Worm (Caenorhabditis elegans) whole organism, young adult: Measurements from ENCODE around the gene K05F1.13.

Experiments used
- ceh-100 ChIP-seq: fragments of 200-800 bp; sonication (Bioruptor generic); IDR thresholded peaks from 2 replicates; pipeline ENCODE4 v1.3.6; 2022; ENCODE audit warnings: missing genetic modification reagents, missing genetic modification characterization, missing compliant biosample characterization
- lin-54 ChIP-seq: fragments of 200-800 bp; sonication (Bioruptor generic); optimal IDR thresholded peaks from 2 replicates; lab custom pipeline; 2018; ENCODE audit warnings: mild to moderate bottlenecking, missing genetic modification characterization, missing compliant biosample characterization
- rcor-1 ChIP-seq: fragments of 200-800 bp; sonication (Bioruptor generic); IDR thresholded peaks from 2 replicates; pipeline ENCODE4 v1.3.6; 2022; ENCODE audit warnings: missing genetic modification reagents, missing genetic modification characterization, missing compliant biosample characterization
- sea-2 ChIP-seq: fragments of 200-800 bp; sonication (Bioruptor generic); IDR thresholded peaks from 2 replicates; pipeline ENCODE4 v1.3.6; 2022; ENCODE audit warnings: missing genetic modification characterization, missing compliant biosample characterization
- snpc-4 ChIP-seq, 5 experiments: fragments of 150-350 bp in 1 of 5; sonication (generic microtip) in 4 of 5; optimal IDR thresholded peaks; 2 replicates each; lab custom pipeline; 2014 to 2018; ENCODE audit warnings: missing genetic modification characterization in 5 of 5, missing biosample characterization in 3 of 5, antibody characterized with exemption in 2 of 5, mild to moderate bottlenecking in 2 of 5, missing compliant biosample characterization in 2 of 5, missing genotype in 2 of 5, moderate library complexity in 2 of 5, missing genetic modification reagents in 1 of 5

Gene K05F1.13

DNA sequence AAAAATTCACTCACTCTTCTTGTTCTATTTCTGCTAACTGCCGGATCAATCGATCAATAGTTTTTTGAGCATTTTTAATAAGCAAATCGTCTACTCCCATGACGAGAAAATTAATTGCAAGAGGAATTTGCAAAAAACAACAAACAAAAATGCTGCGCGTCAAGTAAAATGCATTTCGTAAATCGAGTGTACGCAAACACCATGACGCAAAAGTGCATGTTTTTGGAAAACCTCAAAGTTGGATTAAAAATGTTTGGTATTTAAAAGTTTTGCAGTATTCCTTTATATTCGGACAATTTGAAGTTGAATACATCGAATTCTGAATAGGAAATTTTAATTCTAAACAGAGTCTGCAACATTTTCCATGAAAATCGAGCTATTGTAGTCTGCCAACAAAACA is 50.3 kb downstream of the K05F1.13 start, which contains the start of gene ZK1248.19:
TSS of gene ZK1248.19 (minus strand) at position 188 of the 400 bp plus-strand sequence.
- TF ChIP-seq ceh-100 (GFP tag; lab: Robert Waterston, UW): peak; percentile 52; the same call in 1 of the 2 replicates
- no peak for TF ChIP-seq sea-2
- TF ChIP-seq lin-54 (GFP tag; lab: Kevin White, UChicago): no peak
- peak; percentile 70; the same call in 1 of the 2 replicates for TF ChIP-seq rcor-1 (GFP tag; lab: Robert Waterston, UW)
- no peak for TF ChIP-seq snpc-4 (GFP tag; optimal IDR thresholded peaks at IDR 0.05; lab: Kevin White, UChicago)
- TF ChIP-seq snpc-4 (tag; optimal IDR thresholded peaks at IDR 0.05; lab: Kevin White, UChicago): peak in 1 of 4 experiments; percentile 26
